Fruit fly (Drosophila melanogaster): Measurements from ENCODE around the gene Nepl20.

Gene Nepl20

DNA sequence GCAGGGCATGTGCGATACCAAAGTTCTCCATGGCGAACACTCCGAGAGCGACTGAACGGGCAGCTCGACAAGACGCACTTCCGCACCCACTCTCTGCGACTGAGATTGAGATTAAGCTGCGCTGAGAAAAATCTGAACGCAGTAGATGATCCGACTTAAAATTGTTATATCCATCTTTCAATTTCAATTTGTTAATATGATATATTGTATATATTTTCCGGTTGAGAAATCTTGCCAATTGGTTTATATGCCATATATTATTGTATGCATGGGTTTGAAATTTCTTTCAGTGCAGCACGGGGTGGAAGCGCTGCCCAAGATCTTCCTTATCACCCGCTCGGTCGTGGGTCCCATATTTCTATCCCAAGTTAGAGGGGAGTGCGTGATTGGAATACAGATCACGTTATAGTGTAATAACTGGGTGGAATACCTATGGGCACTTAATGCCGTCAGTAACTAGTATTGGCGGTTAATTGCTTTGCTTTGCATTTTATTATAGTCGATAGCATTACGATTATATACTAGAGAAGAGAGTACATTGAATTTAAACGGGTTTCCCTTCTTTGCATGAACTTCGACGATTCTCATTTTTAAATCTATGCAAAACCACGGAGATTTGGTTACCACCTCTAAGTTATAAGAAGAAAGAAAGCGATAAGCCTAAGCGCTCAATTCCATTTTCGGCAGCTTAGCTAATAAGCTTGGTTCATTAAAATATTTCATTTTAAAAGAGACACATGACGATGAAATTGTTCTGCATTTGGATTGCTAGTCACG is at the start of gene Nepl20, which contains the start of gene Nepl19:
TSS of gene Nepl20 (plus strand) at position 727 of the 777 bp plus-strand sequence.
TSS of gene Nepl19 (minus strand) at position 57 of the 777 bp plus-strand sequence.
- TF ChIP-seq ttk (optimal IDR thresholded peaks at IDR 0.05) (no peak), Sin3A (optimal IDR thresholded peaks at IDR 0.05) (no peak), Myc (optimal IDR thresholded peaks at IDR 0.05) (no peak)

DNA sequence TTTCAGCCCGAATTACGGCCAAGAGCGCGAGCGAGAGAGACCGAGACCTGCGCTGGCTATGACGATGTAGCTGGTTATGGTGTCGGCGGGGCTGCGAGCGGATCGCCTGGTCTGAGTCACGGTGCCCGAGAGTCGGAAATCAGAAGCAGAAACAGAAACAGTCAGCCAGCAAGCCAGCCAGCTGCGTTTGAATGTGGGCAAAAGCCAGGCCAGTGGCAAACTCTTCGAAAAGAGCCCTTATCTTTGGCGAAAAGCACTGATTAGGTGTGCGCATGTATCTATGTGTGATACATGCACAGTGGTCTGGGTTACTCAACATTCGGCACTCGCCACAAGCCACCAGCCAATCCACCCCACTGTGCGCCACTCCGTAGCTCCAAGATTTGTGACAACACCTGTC is 49.4 kb upstream of the Nepl20 start:
- no peak for TF ChIP-seq insv (optimal IDR thresholded peaks at IDR 0.05)
- TF ChIP-seq Myc (optimal IDR thresholded peaks at IDR 0.05) = no peak
- TF ChIP-seq ttk (optimal IDR thresholded peaks at IDR 0.05) = no peak
- TF ChIP-seq Sin3A (optimal IDR thresholded peaks at IDR 0.05) = no peak
- no peak for TF ChIP-seq psq (optimal IDR thresholded peaks at IDR 0.05)
- TF ChIP-seq h (optimal IDR thresholded peaks at IDR 0.05) = no peak

DNA sequence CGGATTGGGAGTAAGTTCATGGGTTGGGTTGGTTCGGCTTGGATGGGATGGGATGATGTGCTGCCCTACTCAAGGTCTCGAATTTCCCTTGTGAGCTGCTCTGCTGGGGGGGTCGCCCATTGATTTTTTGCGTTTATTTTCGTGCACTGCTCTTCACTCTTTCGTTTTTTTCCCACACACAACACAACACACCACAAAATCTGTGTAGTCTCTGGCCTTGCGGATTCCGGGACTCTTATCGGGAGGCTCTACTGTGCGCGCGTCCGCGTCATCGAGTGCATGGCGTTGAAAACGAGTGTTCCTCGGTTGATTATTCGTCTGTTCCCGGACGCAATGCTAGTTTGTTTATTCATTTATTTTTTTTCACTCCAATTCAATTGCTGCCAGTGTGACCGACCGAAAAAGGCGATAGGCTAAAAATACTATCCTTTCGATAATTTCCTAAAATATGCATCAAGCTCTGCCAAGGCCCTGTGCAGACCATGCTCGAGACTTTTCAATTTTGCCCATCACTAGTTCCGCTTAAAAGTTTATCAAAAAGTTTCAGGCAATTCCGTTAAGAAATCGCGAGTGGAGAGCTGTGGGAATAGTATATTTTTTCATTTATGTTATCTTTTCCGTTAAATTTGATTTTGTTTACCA is 48.8 kb upstream of the Nepl20 start, which contains the start of gene WASp:
TSS of gene WASp (minus strand) at position 399 of the 642 bp plus-strand sequence.
- TF ChIP-seq Myc (optimal IDR thresholded peaks at IDR 0.05) = no peak
- no peak for TF ChIP-seq Sin3A (optimal IDR thresholded peaks at IDR 0.05)
- no peak for TF ChIP-seq insv (optimal IDR thresholded peaks at IDR 0.05)
- no peak for TF ChIP-seq psq (optimal IDR thresholded peaks at IDR 0.05)
- no peak for TF ChIP-seq ttk (optimal IDR thresholded peaks at IDR 0.05)
- TF ChIP-seq h (optimal IDR thresholded peaks at IDR 0.05) = no peak

DNA sequence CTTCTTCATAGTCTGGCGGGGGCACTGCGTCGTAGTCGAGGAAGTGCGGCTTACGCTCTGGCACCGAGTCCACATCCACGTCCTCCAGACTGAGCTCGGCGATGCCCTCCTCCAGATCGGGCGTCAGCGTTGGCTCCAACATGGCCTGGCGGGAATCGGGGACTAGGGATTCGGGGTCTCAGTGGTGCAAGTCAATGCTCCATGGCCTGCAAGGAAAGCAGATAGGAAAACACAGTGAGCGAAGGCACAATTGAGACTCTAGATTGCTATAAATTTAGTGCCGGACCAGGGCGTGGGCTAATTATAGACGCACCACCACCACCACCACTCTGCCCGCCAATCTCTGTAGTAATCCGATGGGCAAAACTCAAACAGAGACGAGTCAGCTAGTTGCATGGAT is 40.0 kb upstream of the Nepl20 start:
- no peak for TF ChIP-seq psq (optimal IDR thresholded peaks at IDR 0.05)
- TF ChIP-seq ttk (optimal IDR thresholded peaks at IDR 0.05) = no peak
- TF ChIP-seq insv (optimal IDR thresholded peaks at IDR 0.05) = no peak
- TF ChIP-seq h (optimal IDR thresholded peaks at IDR 0.05) = no peak
- no peak for TF ChIP-seq Sin3A (optimal IDR thresholded peaks at IDR 0.05)
- TF ChIP-seq Myc (optimal IDR thresholded peaks at IDR 0.05) = no peak

DNA sequence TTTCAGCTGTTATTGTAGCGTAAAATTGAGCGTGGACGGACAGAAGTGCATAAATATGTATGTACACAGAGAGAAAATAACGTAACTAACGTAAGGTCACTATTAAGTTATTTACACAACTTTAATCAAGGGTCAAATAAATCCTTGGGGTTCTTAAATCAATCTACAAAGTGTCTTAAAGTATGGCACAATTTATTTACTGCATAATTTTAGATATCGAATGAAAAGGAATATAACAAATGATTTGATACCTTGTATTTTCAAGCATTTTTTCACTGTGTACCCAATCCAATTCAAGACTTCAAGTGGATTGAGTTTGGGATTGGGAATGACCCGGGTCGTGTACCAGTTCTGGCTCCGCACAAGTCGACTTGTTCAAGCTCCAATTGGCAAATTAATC is 38.6 kb upstream of the Nepl20 start:
- no peak for TF ChIP-seq h (optimal IDR thresholded peaks at IDR 0.05)
- no peak for TF ChIP-seq ttk (optimal IDR thresholded peaks at IDR 0.05)
- TF ChIP-seq insv (optimal IDR thresholded peaks at IDR 0.05) = no peak
- TF ChIP-seq psq (optimal IDR thresholded peaks at IDR 0.05) = no peak
- no peak for TF ChIP-seq Myc (optimal IDR thresholded peaks at IDR 0.05)
- TF ChIP-seq Sin3A (optimal IDR thresholded peaks at IDR 0.05) = no peak

DNA sequence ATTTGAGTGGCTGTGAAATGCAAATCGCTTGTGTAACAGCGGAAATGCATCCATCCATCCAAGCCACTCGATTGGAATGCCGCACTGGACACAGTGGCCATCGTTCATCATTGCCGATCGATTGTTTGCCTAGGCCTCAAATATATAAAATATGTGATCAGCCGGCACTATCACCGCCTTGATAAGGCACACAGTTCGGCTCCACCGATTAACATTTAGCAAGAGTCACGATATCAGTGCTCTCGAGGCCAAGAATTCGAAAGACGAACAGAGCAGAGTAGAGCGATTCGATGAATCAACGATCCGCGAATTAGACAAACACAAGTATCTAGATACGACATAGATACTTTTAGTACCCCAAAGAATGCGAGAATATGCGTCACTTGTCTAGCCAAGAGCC is 38.2 kb upstream of the Nepl20 start:
- no peak for TF ChIP-seq insv (optimal IDR thresholded peaks at IDR 0.05)
- TF ChIP-seq h (optimal IDR thresholded peaks at IDR 0.05) = no peak
- TF ChIP-seq Sin3A (optimal IDR thresholded peaks at IDR 0.05) = no peak
- no peak for TF ChIP-seq psq (optimal IDR thresholded peaks at IDR 0.05)
- TF ChIP-seq ttk (optimal IDR thresholded peaks at IDR 0.05) = no peak
- TF ChIP-seq Myc (optimal IDR thresholded peaks at IDR 0.05) = no peak

DNA sequence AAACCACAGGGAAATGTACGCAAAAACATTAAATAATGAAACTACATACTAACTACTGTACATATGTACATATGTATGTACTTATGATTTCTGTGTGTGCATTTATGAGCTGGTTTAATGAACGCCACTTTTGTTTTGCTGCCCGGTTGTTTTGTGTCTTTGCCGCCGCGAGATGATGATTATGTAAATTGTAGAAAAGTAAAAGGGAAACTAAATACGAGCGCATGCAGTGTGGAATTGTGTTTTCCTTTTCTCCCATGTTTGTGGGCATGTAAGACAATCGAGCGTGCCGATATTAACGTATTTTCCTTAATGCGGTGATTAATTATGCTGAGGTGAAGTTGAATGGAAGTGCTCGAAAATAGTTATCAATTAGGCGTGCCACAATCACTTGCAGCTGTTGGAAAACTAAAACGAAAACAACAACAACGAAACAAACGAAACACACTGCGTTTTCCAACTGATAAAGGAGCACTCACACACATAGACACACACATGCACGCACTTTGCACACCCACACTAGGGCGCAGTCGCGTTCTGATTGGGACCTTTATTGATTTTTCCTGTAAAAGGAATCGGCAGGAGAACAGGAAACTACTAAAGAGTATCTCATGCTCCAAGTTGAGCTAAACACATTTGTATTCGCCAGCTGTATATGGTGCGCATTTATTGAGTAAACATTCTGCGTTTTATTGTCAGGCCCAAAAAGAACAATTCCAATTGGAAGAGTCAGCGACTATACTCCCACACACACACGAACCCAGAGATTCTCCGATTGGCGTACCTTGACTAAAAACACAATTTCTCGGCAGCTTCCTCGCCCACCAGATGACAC is 36.6 kb upstream of the Nepl20 start:
- TF ChIP-seq h (optimal IDR thresholded peaks at IDR 0.05) (no peak), psq (optimal IDR thresholded peaks at IDR 0.05) (no peak), Myc (optimal IDR thresholded peaks at IDR 0.05) (no peak), Sin3A (optimal IDR thresholded peaks at IDR 0.05) (no peak), insv (optimal IDR thresholded peaks at IDR 0.05) (no peak), ttk (optimal IDR thresholded peaks at IDR 0.05) (no peak)

DNA sequence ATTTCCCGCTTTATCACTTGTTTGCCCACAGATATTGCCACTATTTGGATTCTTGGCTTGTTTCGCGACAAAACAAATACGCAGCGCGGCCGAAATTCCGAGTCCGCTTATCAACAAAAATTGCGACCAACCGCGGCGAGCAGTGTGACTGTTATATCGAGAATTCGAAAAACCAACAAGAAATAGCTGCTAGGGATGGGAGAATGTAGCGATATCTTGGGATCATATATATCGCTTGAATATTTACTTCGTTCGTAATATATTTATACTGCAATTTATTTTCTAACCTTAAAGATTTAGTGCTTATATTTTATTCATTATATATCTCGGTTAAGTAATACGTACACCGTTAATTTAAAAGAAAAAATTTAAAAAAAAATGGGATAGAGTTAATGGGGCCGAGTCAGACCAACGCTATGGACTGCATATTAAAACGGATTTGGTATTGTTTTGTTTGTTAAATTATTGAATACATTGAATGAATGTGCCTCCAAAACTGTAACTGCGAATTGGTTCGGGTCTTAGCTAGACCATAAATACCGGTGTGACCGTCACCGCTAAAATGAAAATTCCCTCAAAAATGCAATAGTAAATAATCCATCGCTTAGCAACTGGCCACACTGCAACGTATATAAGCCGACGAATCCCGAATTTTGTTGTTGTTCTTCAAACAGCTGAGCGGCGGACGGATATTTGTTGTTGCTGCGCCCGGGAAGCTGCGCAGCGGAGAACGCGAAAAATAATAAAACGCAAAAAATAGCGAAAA is 35.8 kb upstream of the Nepl20 start, which contains the start of the genes Apc and spg:
TSS of gene Apc (minus strand) at position 138 of the 766 bp plus-strand sequence.
TSS of gene spg (plus strand) at position 660 of the 766 bp plus-strand sequence.
- TF ChIP-seq insv (optimal IDR thresholded peaks at IDR 0.05) = no peak
- no peak for TF ChIP-seq ttk (optimal IDR thresholded peaks at IDR 0.05)
- no peak for TF ChIP-seq Myc (optimal IDR thresholded peaks at IDR 0.05)
- no peak for TF ChIP-seq Sin3A (optimal IDR thresholded peaks at IDR 0.05)
- TF ChIP-seq psq (optimal IDR thresholded peaks at IDR 0.05) = no peak
- TF ChIP-seq h (optimal IDR thresholded peaks at IDR 0.05) = no peak

DNA sequence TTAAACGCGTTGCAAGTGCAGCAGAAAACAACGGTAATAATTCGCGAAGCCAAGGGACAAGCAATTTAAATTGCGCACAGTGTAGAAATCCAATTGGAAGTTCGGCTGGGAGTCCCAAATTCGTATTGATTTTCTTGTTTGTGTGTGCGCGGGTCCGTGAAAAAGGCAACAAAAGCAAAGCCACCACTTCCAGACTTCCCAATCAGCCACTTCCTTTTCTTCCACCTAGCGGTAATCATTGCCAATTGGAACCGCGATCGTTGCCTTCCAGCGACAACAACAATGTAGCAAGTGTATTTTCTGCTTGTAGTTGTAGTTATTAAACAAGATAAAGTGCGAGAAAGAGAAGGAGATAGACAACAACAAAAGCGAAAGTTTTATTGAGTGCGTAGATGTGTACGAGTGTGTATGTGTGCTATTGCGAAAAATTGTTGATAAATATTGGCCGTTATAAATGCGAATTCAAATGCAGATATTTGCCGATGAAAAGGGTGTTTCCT is 35.2 kb upstream of the Nepl20 start:
- TF ChIP-seq ttk (optimal IDR thresholded peaks at IDR 0.05) (no peak), insv (optimal IDR thresholded peaks at IDR 0.05) (no peak), Myc (optimal IDR thresholded peaks at IDR 0.05) (no peak), psq (optimal IDR thresholded peaks at IDR 0.05) (no peak), h (optimal IDR thresholded peaks at IDR 0.05) (no peak)

DNA sequence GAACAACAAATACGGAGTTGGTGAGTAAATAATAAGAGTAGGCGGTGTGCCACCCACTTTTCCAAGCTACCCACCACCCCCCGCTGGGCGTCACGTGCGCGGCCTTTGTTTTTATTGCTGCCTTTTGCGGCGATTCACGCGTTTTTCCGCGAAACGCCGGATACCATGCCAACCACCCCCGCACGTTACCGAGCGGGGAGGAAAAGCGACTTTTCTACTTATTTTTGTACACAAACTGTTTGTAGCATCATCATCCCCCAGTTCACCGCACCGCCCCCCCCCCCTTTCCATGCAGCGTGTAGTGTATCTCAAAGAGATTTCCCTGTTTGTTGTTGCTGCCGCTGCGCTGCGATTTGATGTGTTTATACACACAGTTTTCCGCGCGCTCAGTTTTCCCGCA is 34.6 kb upstream of the Nepl20 start:
- no peak for TF ChIP-seq Sin3A (optimal IDR thresholded peaks at IDR 0.05)
- TF ChIP-seq insv (optimal IDR thresholded peaks at IDR 0.05) = no peak
- no peak for TF ChIP-seq h (optimal IDR thresholded peaks at IDR 0.05)
- no peak for TF ChIP-seq Myc (optimal IDR thresholded peaks at IDR 0.05)
- TF ChIP-seq ttk (optimal IDR thresholded peaks at IDR 0.05) = no peak
- TF ChIP-seq psq (optimal IDR thresholded peaks at IDR 0.05) = no peak
